Worm (Caenorhabditis elegans) whole organism, L4 larva: Measurements from ENCODE around the gene C06C6.8.

ENCODE experiments used
- F49E8.2 ChIP-seq: sonication (generic microtip); optimal IDR thresholded peaks from 2 replicates; lab custom pipeline; 2016; ENCODE audit warnings: missing compliant biosample characterization, mild to moderate bottlenecking, missing genetic modification characterization, borderline replicate concordance
- ZK546.5 ChIP-seq, 2 experiments: sonication (generic microtip); optimal IDR thresholded peaks; 2 replicates each; lab custom pipeline; 2017; ENCODE audit warnings: missing biosample characterization in 2 of 2, missing genetic modification characterization in 2 of 2
- attf-4 ChIP-seq: sonication (generic microtip); optimal IDR thresholded peaks from 3 replicates; lab custom pipeline; 2017; ENCODE audit warnings: missing biosample characterization, missing genetic modification characterization
- ces-1 ChIP-seq: fragments of 150-350 bp; sonication (generic microtip); optimal IDR thresholded peaks from 4 replicates; lab custom pipeline; 2014; ENCODE audit warnings: missing biosample characterization, missing genetic modification reagents, missing genetic modification characterization
- daf-16 ChIP-seq, 3 experiments: sonication (generic microtip); optimal IDR thresholded peaks; 2 replicates each; lab custom pipeline; 2016 to 2017; ENCODE audit warnings: missing genetic modification characterization in 3 of 3, missing genetic modification reagents in 3 of 3, mild to moderate bottlenecking in 2 of 3, missing compliant biosample characterization in 2 of 3, missing biosample characterization in 1 of 3, moderate library complexity in 1 of 3
- duxl-1 ChIP-seq: sonication (generic microtip); optimal IDR thresholded peaks from 2 replicates; lab custom pipeline; 2016; ENCODE audit warnings: mild to moderate bottlenecking, missing genetic modification characterization, moderate library complexity, missing compliant biosample characterization; ENCODE audit not compliant: poor library complexity
- nhr-102 ChIP-seq: sonication (generic microtip); optimal IDR thresholded peaks from 2 replicates; lab custom pipeline; 2016; ENCODE audit warnings: mild to moderate bottlenecking, missing genetic modification characterization, moderate library complexity, missing compliant biosample characterization
- nhr-237 ChIP-seq: sonication (generic microtip); optimal IDR thresholded peaks from 2 replicates; lab custom pipeline; 2017; ENCODE audit warnings: missing biosample characterization, missing genetic modification characterization
- nhr-25 ChIP-seq: sonication (generic microtip); optimal IDR thresholded peaks from 2 replicates; lab custom pipeline; 2017; ENCODE audit warnings: missing genetic modification characterization, mild to moderate bottlenecking, missing compliant biosample characterization, antibody characterized with exemption, moderate library complexity, borderline replicate concordance; ENCODE audit not compliant: insufficient read depth
- nhr-76 ChIP-seq: fragments of 150-350 bp; optimal IDR thresholded peaks from 2 replicates; lab custom pipeline; 2014; ENCODE audit warnings: missing biosample characterization, missing genetic modification characterization

DNA sequence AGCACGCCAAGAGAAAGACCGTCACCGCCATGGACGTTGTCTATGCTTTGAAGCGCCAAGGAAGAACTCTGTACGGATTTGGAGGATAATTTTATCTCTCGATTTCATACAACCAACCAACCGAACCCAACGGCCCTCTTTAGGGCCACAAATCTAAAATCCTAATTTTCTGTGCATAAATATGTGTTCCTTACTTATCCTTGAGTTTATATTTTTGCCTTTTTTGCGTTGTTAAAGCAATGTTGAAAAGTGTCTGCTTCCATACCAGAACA is 45.7 kb downstream of the C06C6.8 start:
- TF ChIP-seq ZK546.5 (tag; optimal IDR thresholded peaks at IDR 0.05; lab: Kevin White, UChicago): no peak
- TF ChIP-seq nhr-102 (tag; lab: Kevin White, UChicago): no peak
- no peak for TF ChIP-seq attf-4 (tag; lab: Kevin White, UChicago)
- TF ChIP-seq nhr-25 (tag; lab: Kevin White, UChicago): no peak
- TF ChIP-seq daf-16 (GFP tag; optimal IDR thresholded peaks at IDR 0.05; lab: Kevin White, UChicago): no peak
- TF ChIP-seq daf-16 (tag; optimal IDR thresholded peaks at IDR 0.05; lab: Kevin White, UChicago): no peak
- no peak for TF ChIP-seq F49E8.2
- TF ChIP-seq nhr-76: no peak
- no peak for TF ChIP-seq duxl-1 (tag; lab: Kevin White, UChicago)
- TF ChIP-seq nhr-237: no peak
- TF ChIP-seq ces-1 (GFP tag; lab: Kevin White, UChicago): no peak
